Worm (Caenorhabditis elegans) whole organism, L2 larva: Measurements from ENCODE around the gene Y17G9B.2.
"Not testable (repeated sequence)": the region's sequence is repeated elsewhere in the genome, so short reads cannot be mapped to it uniquely, and the experiment has no call there.

Experiments used
- R02D3.7 ChIP-seq: fragments of 150-350 bp; optimal IDR thresholded peaks from 2 replicates; lab custom pipeline; 2014; ENCODE audit warnings: missing biosample characterization, missing genetic modification characterization
- alr-1 ChIP-seq: fragments of 150-350 bp; optimal IDR thresholded peaks from 2 replicates; lab custom pipeline; 2014; ENCODE audit warnings: missing biosample characterization, missing genetic modification characterization
- blmp-1 ChIP-seq: sonication (generic microtip); optimal IDR thresholded peaks from 2 replicates; lab custom pipeline; 2017; ENCODE audit warnings: missing genetic modification characterization, mild to moderate bottlenecking, missing compliant biosample characterization, antibody characterized with exemption, moderate library complexity; ENCODE audit not compliant: insufficient read depth
- elt-1 ChIP-seq: fragments of 150-350 bp; optimal IDR thresholded peaks from 2 replicates; lab custom pipeline; 2014; ENCODE audit warnings: missing biosample characterization, missing genetic modification characterization
- fos-1 ChIP-seq: fragments of 150-350 bp; optimal IDR thresholded peaks from 2 replicates; lab custom pipeline; 2014; ENCODE audit warnings: missing biosample characterization, missing genetic modification characterization
- lsy-2 ChIP-seq, 2 experiments: fragments of 150-350 bp in 1 of 2; sonication (generic microtip) in 1 of 2; optimal IDR thresholded peaks; 2 replicates each; lab custom pipeline; 2014 to 2017; ENCODE audit warnings: missing biosample characterization in 2 of 2, missing genetic modification characterization in 2 of 2
- nhr-11 ChIP-seq: fragments of 150-350 bp; optimal IDR thresholded peaks from 2 replicates; lab custom pipeline; 2014; ENCODE audit warnings: missing biosample characterization, missing genetic modification characterization
- nhr-237 ChIP-seq: fragments of 150-350 bp; optimal IDR thresholded peaks from 2 replicates; lab custom pipeline; 2014; ENCODE audit warnings: missing biosample characterization, missing genetic modification characterization
- snpc-4 ChIP-seq: fragments of 150-350 bp; optimal IDR thresholded peaks from 2 replicates; lab custom pipeline; 2014; ENCODE audit warnings: missing biosample characterization, missing genetic modification characterization
- unc-39 ChIP-seq: fragments of 150-350 bp; optimal IDR thresholded peaks from 2 replicates; lab custom pipeline; 2014; ENCODE audit warnings: missing biosample characterization, missing genetic modification characterization
- unc-55 ChIP-seq: fragments of 150-350 bp; sonication (generic microtip); optimal IDR thresholded peaks from 3 replicates; lab custom pipeline; 2014; ENCODE audit warnings: missing biosample characterization, missing genetic modification reagents, missing genetic modification characterization
- unc-62 ChIP-seq: fragments of 150-350 bp; optimal IDR thresholded peaks from 2 replicates; lab custom pipeline; 2014; ENCODE audit warnings: missing biosample characterization, missing genetic modification reagents, missing genetic modification characterization

ce11 chrIV:4720522-4720921 is 43.4 kb upstream of the Y17G9B.2 start:
- TF ChIP-seq nhr-237 (tag; lab: Kevin White, UChicago); R02D3.7; fos-1 (tag; lab: Kevin White, UChicago); nhr-11 (tag; lab: Kevin White, UChicago); unc-62 (GFP tag; lab: Kevin White, UChicago); blmp-1; alr-1 (tag; lab: Kevin White, UChicago); unc-39; snpc-4 (tag; lab: Kevin White, UChicago); elt-1: not testable (repeated sequence)
- TF ChIP-seq lsy-2 (tag; optimal IDR thresholded peaks at IDR 0.05; lab: Kevin White, UChicago) (peak; percentile 77 to 85), unc-55 (peak; percentile 2)
